Comparison of ENCODE assay signal across 5 fruit fly cellular contexts in genomic region chr2L:9457865-9458264, dm6.
TF ChIP-seq lines count a peak whose summit lies in the region.

No protein-coding gene starts in this region.

- TF ChIP-seq CTCF in whole organism, embryonic (GFP tag; optimal IDR thresholded peaks at IDR 0.05; lab: Kevin White, UChicago) = no peak

TF ChIP-seq in whole organism, 6 proteins besides CTCF, POLR2A, EP300 and RAD21:
- no peak for TF ChIP-seq Dll (optimal IDR thresholded peaks at IDR 0.05; lab: Kevin White, UChicago)
- no peak for TF ChIP-seq usp (GFP tag; optimal IDR thresholded peaks at IDR 0.05; lab: Kevin White, UChicago)
- TF ChIP-seq pan (optimal IDR thresholded peaks at IDR 0.05; lab: Kevin White, UChicago) = no peak
- TF ChIP-seq psq (optimal IDR thresholded peaks at IDR 0.05; lab: Kevin White, UChicago) = no peak
- TF ChIP-seq CG8478 (optimal IDR thresholded peaks at IDR 0.05; lab: Kevin White, UChicago) = no peak
- peak; percentile 42 to 64 for TF ChIP-seq EcR (GFP tag; optimal IDR thresholded peaks at IDR 0.05; lab: Kevin White, UChicago)

TF ChIP-seq in whole organism, embryonic, 481 proteins besides CTCF, POLR2A, EP300 and RAD21:
- no peak for TF ChIP-seq CG11085 (GFP tag; IDR thresholded peaks at IDR 0.05; lab: Robert Waterston, UW)
- peak; percentile 33 for TF ChIP-seq grn (GFP tag; optimal IDR thresholded peaks at IDR 0.05; lab: Kevin White, UChicago)
- 0 out of 4 replicates have a peak, but pooled peaks have one; percentile 58 for TF ChIP-seq chinmo (GFP tag; IDR thresholded peaks at IDR 0.05; lab: Robert Waterston, UW; ENCODE audit: partially characterized antibody)
- peak; percentile 32 for TF ChIP-seq CG13894 (tag; optimal IDR thresholded peaks at IDR 0.05; lab: Kevin White, UChicago)

TF ChIP-seq in whole organism, prepupa, 60 proteins besides CTCF, POLR2A, EP300 and RAD21:
- peak; percentile 5 for TF ChIP-seq topi (GFP tag; optimal IDR thresholded peaks at IDR 0.05; lab: Kevin White, UChicago)
- TF ChIP-seq CG4318 (GFP tag; optimal IDR thresholded peaks at IDR 0.05; lab: Kevin White, UChicago) = no peak
- TF ChIP-seq CG6163 (GFP tag; IDR thresholded peaks at IDR 0.05; lab: Robert Waterston, UW) = no peak
- no peak for TF ChIP-seq dac (GFP tag; optimal IDR thresholded peaks at IDR 0.05; lab: Kevin White, UChicago)
- no peak for TF ChIP-seq Ets21C (GFP tag; optimal IDR thresholded peaks at IDR 0.05; lab: Kevin White, UChicago)
- TF ChIP-seq fkh (GFP tag; optimal IDR thresholded peaks at IDR 0.05; lab: Kevin White, UChicago) = peak; percentile 18
- TF ChIP-seq eg (GFP tag; IDR thresholded peaks at IDR 0.05; lab: Robert Waterston, UW) = no peak
- TF ChIP-seq Eip93F (GFP tag; optimal IDR thresholded peaks at IDR 0.05; lab: Kevin White, UChicago) = no peak
- TF ChIP-seq CG6792 (GFP tag; optimal IDR thresholded peaks at IDR 0.05; lab: Kevin White, UChicago) = no peak
- no peak for TF ChIP-seq Hr38 (GFP tag; optimal IDR thresholded peaks at IDR 0.05; lab: Kevin White, UChicago)
- TF ChIP-seq Lpt (GFP tag; optimal IDR thresholded peaks at IDR 0.05; lab: Kevin White, UChicago) = no peak
- TF ChIP-seq Met (GFP tag; optimal IDR thresholded peaks at IDR 0.05; lab: Kevin White, UChicago) = peak; percentile 40
- TF ChIP-seq net (GFP tag; optimal IDR thresholded peaks at IDR 0.05; lab: Kevin White, UChicago) = no peak
- TF ChIP-seq esn (GFP tag; optimal IDR thresholded peaks at IDR 0.05; lab: Kevin White, UChicago) = peak; percentile 6
- TF ChIP-seq Sox102F (GFP tag; optimal IDR thresholded peaks at IDR 0.05; lab: Kevin White, UChicago) = peak; percentile 39
- peak; percentile 66 for TF ChIP-seq Eip78C (GFP tag; lab: Kevin White, UChicago)
- no peak for TF ChIP-seq CG3919 (GFP tag; optimal IDR thresholded peaks at IDR 0.05; lab: Kevin White, UChicago)
- TF ChIP-seq salr (GFP tag; optimal IDR thresholded peaks at IDR 0.05; lab: Kevin White, UChicago) = no peak
- peak; percentile 18 for TF ChIP-seq vri (GFP tag; optimal IDR thresholded peaks at IDR 0.05; lab: Kevin White, UChicago)
- no peak for TF ChIP-seq CG3032 (tag; optimal IDR thresholded peaks at IDR 0.05; lab: Kevin White, UChicago)
TF ChIP-seq in whole organism, prepupa: peak in this region for 7.

TF ChIP-seq in whole organism, pupa, 21 proteins besides CTCF, POLR2A, EP300 and RAD21:
- TF ChIP-seq D1 (tag; optimal IDR thresholded peaks at IDR 0.05; lab: Kevin White, UChicago) = no peak
- peak; percentile 91 for TF ChIP-seq EcR (GFP tag; optimal IDR thresholded peaks at IDR 0.05; lab: Kevin White, UChicago)
TF ChIP-seq in whole organism, pupa: peak in this region for 1.

TF ChIP-seq in whole organism, wandering third instar larva, 38 proteins besides CTCF, POLR2A, EP300 and RAD21:
- peak; percentile 7 for TF ChIP-seq Sp1 (GFP tag; optimal IDR thresholded peaks at IDR 0.05; lab: Kevin White, UChicago)
- TF ChIP-seq woc (GFP tag; optimal IDR thresholded peaks at IDR 0.05; lab: Kevin White, UChicago) = no peak
- peak; percentile 33 for TF ChIP-seq jim (GFP tag; optimal IDR thresholded peaks at IDR 0.05; lab: Kevin White, UChicago)
- peak; percentile 7 for TF ChIP-seq h (GFP tag; optimal IDR thresholded peaks at IDR 0.05; lab: Kevin White, UChicago)
- peak; percentile 45 for TF ChIP-seq br (GFP tag; optimal IDR thresholded peaks at IDR 0.05; lab: Kevin White, UChicago)
